Worm (Caenorhabditis elegans) whole organism, L4/young adult: ENCODE measurements around the gene mlp-1.
A peak's percentile ranks its signal among the peaks of the same experiment; 100 is the strongest.

ENCODE experiments used
- W03F9.2 ChIP-seq: fragments of 150-350 bp; optimal IDR thresholded peaks from 2 replicates; lab custom pipeline; 2014; ENCODE audit warnings: missing biosample characterization, missing genetic modification characterization
- dao-5 ChIP-seq: sonication (generic microtip); optimal IDR thresholded peaks from 2 replicates; lab custom pipeline; 2016; ENCODE audit warnings: missing genotype, missing genetic modification characterization, moderate library complexity, missing compliant biosample characterization
- him-1 ChIP-seq: sonication (generic microtip); optimal IDR thresholded peaks from 2 replicates; lab custom pipeline; 2016; ENCODE audit warnings: missing genotype, missing genetic modification reagents, missing genetic modification characterization, missing compliant biosample characterization

mlp-1 gene

ce11 chrIII:5988991-5989726 lies 14.3 kb upstream of the mlp-1 start:
- TF ChIP-seq W03F9.2 (tag; lab: Kevin White, UChicago), result no peak

ce11 chrIII:5988461-5988860 lies 13.6 kb upstream of the mlp-1 start:
- no peak for TF ChIP-seq W03F9.2 (tag; lab: Kevin White, UChicago)
- TF ChIP-seq him-1 (tag; lab: Kevin White, UChicago), result no peak
- no peak for TF ChIP-seq dao-5

ce11 chrIII:5988010-5988409 lies 13.2 kb upstream of the mlp-1 start:
- no peak for TF ChIP-seq dao-5
- peak; percentile 55 for TF ChIP-seq him-1 (tag; lab: Kevin White, UChicago)
- no peak for TF ChIP-seq W03F9.2 (tag; lab: Kevin White, UChicago)

ce11 chrIII:5985340-5985739 lies 10.5 kb upstream of the mlp-1 start, which contains the start of gene T04C9.3:
Gene T04C9.3, plus strand, starts transcription at chrIII:5985640.
- TF ChIP-seq him-1 (tag; lab: Kevin White, UChicago) (no peak), W03F9.2 (tag; lab: Kevin White, UChicago) (no peak), dao-5 (no peak)

- no peak for TF ChIP-seq W03F9.2 (tag; lab: Kevin White, UChicago)
- no peak for TF ChIP-seq him-1 (tag; lab: Kevin White, UChicago)
- TF ChIP-seq dao-5, result no peak
These were observed 8.0 kb upstream of the mlp-1 start for ce11 chrIII:5982753-5983390.

ce11 chrIII:5982026-5982425 lies 7.2 kb upstream of the mlp-1 start, which contains the start of gene frm-2:
Gene frm-2, minus strand, starts transcription at chrIII:5982126.
- TF ChIP-seq dao-5, result no peak
- TF ChIP-seq him-1 (tag; lab: Kevin White, UChicago), result no peak
- no peak for TF ChIP-seq W03F9.2 (tag; lab: Kevin White, UChicago)

ce11 chrIII:5981407-5981806 lies 6.6 kb upstream of the mlp-1 start:
- TF ChIP-seq W03F9.2 (tag; lab: Kevin White, UChicago), result no peak
- no peak for TF ChIP-seq him-1 (tag; lab: Kevin White, UChicago)
- TF ChIP-seq dao-5, result no peak

ce11 chrIII:5980274-5980918 lies 5.5 kb upstream of the mlp-1 start:
- no peak for TF ChIP-seq him-1 (tag; lab: Kevin White, UChicago)
- no peak for TF ChIP-seq dao-5
- no peak for TF ChIP-seq W03F9.2 (tag; lab: Kevin White, UChicago)

ce11 chrIII:5976021-5976420 lies 1.2 kb upstream of the mlp-1 start:
- TF ChIP-seq him-1 (tag; lab: Kevin White, UChicago), result no peak
- no peak for TF ChIP-seq dao-5
- TF ChIP-seq W03F9.2 (tag; lab: Kevin White, UChicago), result no peak

ce11 chrIII:5967640-5968039 lies 7.2 kb downstream of the mlp-1 start:
- TF ChIP-seq W03F9.2 (tag; lab: Kevin White, UChicago) (no peak), him-1 (tag; lab: Kevin White, UChicago) (no peak), dao-5 (no peak)

- TF ChIP-seq dao-5 (no peak), W03F9.2 (tag; lab: Kevin White, UChicago) (no peak), him-1 (tag; lab: Kevin White, UChicago) (no peak)
These were observed 8.9 kb downstream of the mlp-1 start, which contains the start of gene dct-6 for ce11 chrIII:5965839-5966463. Gene dct-6, plus strand, starts transcription at chrIII:5966413.

ce11 chrIII:5965368-5965767 lies 9.5 kb downstream of the mlp-1 start:
- TF ChIP-seq dao-5 (no peak), him-1 (tag; lab: Kevin White, UChicago) (no peak), W03F9.2 (tag; lab: Kevin White, UChicago) (no peak)

ce11 chrIII:5964058-5964632 lies 10.7 kb downstream of the mlp-1 start:
- no peak for TF ChIP-seq him-1 (tag; lab: Kevin White, UChicago)
- TF ChIP-seq W03F9.2 (tag; lab: Kevin White, UChicago), result no peak
- no peak for TF ChIP-seq dao-5
